Worm (Caenorhabditis elegans) whole organism, L2 larva: ENCODE data around the gene dohh-1.

Experiments used
- C34F6.9 ChIP-seq: fragments of 150-350 bp; optimal IDR thresholded peaks from 2 replicates; lab custom pipeline; 2014; ENCODE audit warnings: missing biosample characterization, missing genetic modification characterization
- F13H6.1 ChIP-seq: sonication (generic microtip); optimal IDR thresholded peaks from 2 replicates; lab custom pipeline; 2016; ENCODE audit warnings: missing genetic modification characterization, missing compliant biosample characterization
- R02D3.7 ChIP-seq: fragments of 150-350 bp; optimal IDR thresholded peaks from 2 replicates; lab custom pipeline; 2014; ENCODE audit warnings: missing biosample characterization, missing genetic modification characterization
- Y55F3AM.14 ChIP-seq: fragments of 200-800 bp; sonication (Bioruptor generic); optimal IDR thresholded peaks from 2 replicates; lab custom pipeline; 2018; ENCODE audit warnings: mild to moderate bottlenecking, missing genetic modification characterization, missing compliant biosample characterization
- ZK546.5 ChIP-seq: sonication (generic microtip); optimal IDR thresholded peaks from 2 replicates; lab custom pipeline; 2017; ENCODE audit warnings: missing biosample characterization, missing genetic modification characterization
- alr-1 ChIP-seq: fragments of 150-350 bp; optimal IDR thresholded peaks from 2 replicates; lab custom pipeline; 2014; ENCODE audit warnings: missing biosample characterization, missing genetic modification characterization
- aly-2 ChIP-seq: fragments of 150-350 bp; optimal IDR thresholded peaks from 2 replicates; lab custom pipeline; 2014; ENCODE audit warnings: missing biosample characterization, missing genetic modification characterization
- ama-1 ChIP-seq: fragments of 150-350 bp; optimal IDR thresholded peaks from 2 replicates; lab custom pipeline; 2018; ENCODE audit warnings: inconsistent platforms
- blmp-1 ChIP-seq: sonication (generic microtip); optimal IDR thresholded peaks from 2 replicates; lab custom pipeline; 2017; ENCODE audit warnings: missing genetic modification characterization, mild to moderate bottlenecking, missing compliant biosample characterization, antibody characterized with exemption, moderate library complexity; ENCODE audit not compliant: insufficient read depth
- ceh-16 ChIP-seq: fragments of 150-350 bp; optimal IDR thresholded peaks from 2 replicates; lab custom pipeline; 2014; ENCODE audit warnings: missing biosample characterization, missing genetic modification characterization
- ceh-82 ChIP-seq: fragments of 150-350 bp; optimal IDR thresholded peaks from 2 replicates; lab custom pipeline; 2014; ENCODE audit warnings: missing biosample characterization, missing genetic modification characterization
- crh-2 ChIP-seq: sonication (generic microtip); optimal IDR thresholded peaks from 2 replicates; lab custom pipeline; 2017; ENCODE audit warnings: missing biosample characterization, missing genetic modification characterization
- dmd-4 ChIP-seq: sonication (generic microtip); optimal IDR thresholded peaks from 2 replicates; lab custom pipeline; 2017; ENCODE audit warnings: missing biosample characterization, missing genetic modification characterization
- egl-27 ChIP-seq: sonication (generic microtip); optimal IDR thresholded peaks from 3 replicates; lab custom pipeline; 2017; ENCODE audit warnings: missing biosample characterization, missing genetic modification reagents, missing genetic modification characterization
- elt-1 ChIP-seq: fragments of 150-350 bp; optimal IDR thresholded peaks from 2 replicates; lab custom pipeline; 2014; ENCODE audit warnings: missing biosample characterization, missing genetic modification characterization
- elt-3 ChIP-seq: sonication (generic microtip); optimal IDR thresholded peaks from 2 replicates; lab custom pipeline; 2017; ENCODE audit warnings: missing biosample characterization, missing genetic modification characterization
- fos-1 ChIP-seq: fragments of 150-350 bp; optimal IDR thresholded peaks from 2 replicates; lab custom pipeline; 2014; ENCODE audit warnings: missing biosample characterization, missing genetic modification characterization
- gmeb-1 ChIP-seq: fragments of 150-350 bp; optimal IDR thresholded peaks from 2 replicates; lab custom pipeline; 2014; ENCODE audit warnings: missing biosample characterization, missing genetic modification characterization
- lin-11 ChIP-seq: fragments of 150-350 bp; sonication (generic microtip); optimal IDR thresholded peaks from 2 replicates; lab custom pipeline; 2014; ENCODE audit warnings: missing biosample characterization, missing genetic modification characterization, inconsistent platforms, mixed read lengths
- lin-13 ChIP-seq: fragments of 150-350 bp; optimal IDR thresholded peaks from 2 replicates; lab custom pipeline; 2014; ENCODE audit warnings: missing biosample characterization, missing genetic modification reagents, missing genetic modification characterization
- lin-39 ChIP-seq: fragments of 150-350 bp; optimal IDR thresholded peaks from 2 replicates; lab custom pipeline; 2014; ENCODE audit warnings: missing biosample characterization, missing genetic modification reagents, missing genetic modification characterization
- lsy-2 ChIP-seq, 2 experiments: fragments of 150-350 bp in 1 of 2; sonication (generic microtip) in 1 of 2; optimal IDR thresholded peaks; 2 replicates each; lab custom pipeline; 2014 to 2017; ENCODE audit warnings: missing biosample characterization in 2 of 2, missing genetic modification characterization in 2 of 2
- mab-5 ChIP-seq: fragments of 150-350 bp; optimal IDR thresholded peaks from 2 replicates; lab custom pipeline; 2014; ENCODE audit warnings: missing biosample characterization, missing genetic modification characterization
- mbf-1 ChIP-seq: sonication (generic microtip); optimal IDR thresholded peaks from 2 replicates; lab custom pipeline; 2017; ENCODE audit warnings: missing biosample characterization, missing genetic modification characterization
- mdl-1 ChIP-seq, 2 experiments: fragments of 150-350 bp in 1 of 2; sonication (generic microtip) in 1 of 2; optimal IDR thresholded peaks; 2 replicates each; lab custom pipeline; 2017; ENCODE audit warnings: missing biosample characterization in 2 of 2, missing genetic modification characterization in 2 of 2
- nhr-10 ChIP-seq: sonication (generic microtip); optimal IDR thresholded peaks from 2 replicates; lab custom pipeline; 2017; ENCODE audit warnings: missing biosample characterization, missing genetic modification characterization
- nhr-11 ChIP-seq: fragments of 150-350 bp; optimal IDR thresholded peaks from 2 replicates; lab custom pipeline; 2014; ENCODE audit warnings: missing biosample characterization, missing genetic modification characterization
- nhr-12 ChIP-seq: fragments of 150-350 bp; optimal IDR thresholded peaks from 2 replicates; lab custom pipeline; 2014; ENCODE audit warnings: missing biosample characterization, missing genetic modification characterization
- nhr-129 ChIP-seq: fragments of 150-350 bp; optimal IDR thresholded peaks from 2 replicates; lab custom pipeline; 2014; ENCODE audit warnings: missing biosample characterization, missing genetic modification characterization
- nhr-21 ChIP-seq: fragments of 150-350 bp; optimal IDR thresholded peaks from 2 replicates; lab custom pipeline; 2014; ENCODE audit warnings: missing biosample characterization, missing genetic modification characterization
- nhr-23 ChIP-seq: fragments of 150-350 bp; optimal IDR thresholded peaks from 2 replicates; lab custom pipeline; 2014; ENCODE audit warnings: missing biosample characterization, missing genetic modification reagents, missing genetic modification characterization
- nhr-237 ChIP-seq: fragments of 150-350 bp; optimal IDR thresholded peaks from 2 replicates; lab custom pipeline; 2014; ENCODE audit warnings: missing biosample characterization, missing genetic modification characterization
- nhr-25 ChIP-seq: fragments of 150-350 bp; sonication (generic microtip); optimal IDR thresholded peaks from 3 replicates; lab custom pipeline; 2014; ENCODE audit warnings: missing biosample characterization, missing genetic modification characterization
- nhr-6 ChIP-seq: fragments of 150-350 bp; optimal IDR thresholded peaks from 2 replicates; lab custom pipeline; 2014; ENCODE audit warnings: missing biosample characterization, missing genetic modification characterization
- nhr-77 ChIP-seq: fragments of 150-350 bp; optimal IDR thresholded peaks from 2 replicates; lab custom pipeline; 2014; ENCODE audit warnings: missing biosample characterization, missing genetic modification characterization
- peb-1 ChIP-seq: fragments of 150-350 bp; optimal IDR thresholded peaks from 2 replicates; lab custom pipeline; 2014; ENCODE audit warnings: missing biosample characterization, missing genetic modification characterization
- sem-4 ChIP-seq: fragments of 150-350 bp; optimal IDR thresholded peaks from 2 replicates; lab custom pipeline; 2014; ENCODE audit warnings: missing biosample characterization, missing genetic modification reagents, missing genetic modification characterization
- skn-1 ChIP-seq: sonication (generic microtip); optimal IDR thresholded peaks from 2 replicates; lab custom pipeline; 2017; ENCODE audit warnings: missing biosample characterization, missing genetic modification characterization
- sma-3 ChIP-seq: sonication (generic microtip); optimal IDR thresholded peaks from 2 replicates; lab custom pipeline; 2016; ENCODE audit warnings: missing genetic modification reagents, missing genetic modification characterization, missing compliant biosample characterization
- sma-9 ChIP-seq, 2 experiments: fragments of 150-350 bp in 1 of 2; sonication (generic microtip) in 1 of 2; optimal IDR thresholded peaks; 2 replicates each; lab custom pipeline; 2014 to 2016; ENCODE audit warnings: missing genetic modification characterization in 2 of 2, mild to moderate bottlenecking in 1 of 2, missing biosample characterization in 1 of 2, missing compliant biosample characterization in 1 of 2, missing genetic modification reagents in 1 of 2, moderate library complexity in 1 of 2
- snpc-4 ChIP-seq: fragments of 150-350 bp; optimal IDR thresholded peaks from 2 replicates; lab custom pipeline; 2014; ENCODE audit warnings: missing biosample characterization, missing genetic modification characterization
- unc-39 ChIP-seq: fragments of 150-350 bp; optimal IDR thresholded peaks from 2 replicates; lab custom pipeline; 2014; ENCODE audit warnings: missing biosample characterization, missing genetic modification characterization
- unc-55 ChIP-seq: fragments of 150-350 bp; sonication (generic microtip); optimal IDR thresholded peaks from 3 replicates; lab custom pipeline; 2014; ENCODE audit warnings: missing biosample characterization, missing genetic modification reagents, missing genetic modification characterization
- unc-62 ChIP-seq: fragments of 150-350 bp; optimal IDR thresholded peaks from 2 replicates; lab custom pipeline; 2014; ENCODE audit warnings: missing biosample characterization, missing genetic modification reagents, missing genetic modification characterization
- zag-1 ChIP-seq: fragments of 150-350 bp; optimal IDR thresholded peaks from 2 replicates; lab custom pipeline; 2014; ENCODE audit warnings: missing biosample characterization, missing genetic modification characterization
- ztf-1 ChIP-seq: fragments of 200-800 bp; sonication (Bioruptor generic); conservative IDR thresholded peaks from 2 replicates; pipeline ENCODE4 v1.3.6; 2022; ENCODE audit warnings: missing genetic modification characterization, missing compliant biosample characterization
- ztf-11 ChIP-seq: sonication (generic microtip); optimal IDR thresholded peaks from 2 replicates; lab custom pipeline; 2017; ENCODE audit warnings: missing biosample characterization, missing genetic modification characterization
- ztf-4 ChIP-seq: fragments of 150-350 bp; optimal IDR thresholded peaks from 2 replicates; lab custom pipeline; 2014; ENCODE audit warnings: missing biosample characterization, missing genetic modification characterization

The dohh-1 gene

ce11 chrII:10555484-10556075 is 24.2 kb upstream of the dohh-1 start:
- TF ChIP-seq snpc-4 (tag; lab: Kevin White, UChicago) (peak; percentile 44), nhr-77 (tag; lab: Kevin White, UChicago) (no peak), alr-1 (tag; lab: Kevin White, UChicago) (no peak), mdl-1 (tag; optimal IDR thresholded peaks at IDR 0.05; lab: Kevin White, UChicago) (peak; percentile 51 to 54), fos-1 (tag; lab: Kevin White, UChicago) (peak; percentile 80), nhr-237 (no peak), unc-55 (GFP tag; lab: Kevin White, UChicago) (peak; percentile 33), egl-27 (tag; lab: Kevin White, UChicago) (peak; percentile 35), lin-39 (no peak), lin-13 (GFP tag; lab: Kevin White, UChicago) (peak; percentile 15), crh-2 (tag; lab: Kevin White, UChicago) (peak; percentile 55), nhr-11 (tag; lab: Kevin White, UChicago) (no peak), sma-9 (GFP tag; optimal IDR thresholded peaks at IDR 0.05; lab: Kevin White, UChicago) (peak; percentile 40), sma-9 (tag; optimal IDR thresholded peaks at IDR 0.05; lab: Kevin White, UChicago) (no peak), ZK546.5 (tag; lab: Kevin White, UChicago) (no peak), ztf-1 (GFP tag; lab: Robert Waterston, UW) (no peak), lsy-2 (tag; optimal IDR thresholded peaks at IDR 0.05; lab: Kevin White, UChicago) (peak in 1 of 2 experiments; percentile 54), gmeb-1 (tag; lab: Kevin White, UChicago) (peak; percentile 30), nhr-21 (tag; lab: Kevin White, UChicago) (peak; percentile 73), unc-39 (tag; lab: Kevin White, UChicago) (no peak), peb-1 (tag; lab: Kevin White, UChicago) (no peak), nhr-25 (peak; percentile 80), elt-1 (tag; lab: Kevin White, UChicago) (no peak), elt-3 (tag; lab: Kevin White, UChicago) (no peak), ama-1 (lab: Kevin White, UChicago) (no peak), lin-11 (tag; lab: Kevin White, UChicago) (no peak), sma-3 (peak; percentile 81), R02D3.7 (tag; lab: Kevin White, UChicago) (no peak), nhr-12 (no peak), sem-4 (tag; lab: Kevin White, UChicago) (peak; percentile 72), aly-2 (tag; lab: Kevin White, UChicago) (no peak), skn-1 (tag; lab: Kevin White, UChicago) (no peak), mbf-1 (no peak), Y55F3AM.14 (GFP tag; lab: Kevin White, UChicago) (no peak), ceh-16 (no peak), C34F6.9 (tag; lab: Kevin White, UChicago) (peak; percentile 63), mab-5 (no peak), ztf-11 (no peak), ztf-4 (tag; lab: Kevin White, UChicago) (peak; percentile 73), nhr-10 (tag; lab: Kevin White, UChicago) (no peak), zag-1 (tag; lab: Kevin White, UChicago) (no peak), ceh-82 (tag; lab: Kevin White, UChicago) (no peak), dmd-4 (tag; lab: Kevin White, UChicago) (no peak), unc-62 (GFP tag; lab: Kevin White, UChicago) (no peak), F13H6.1 (tag; lab: Kevin White, UChicago) (peak; percentile 78), nhr-129 (peak; percentile 95), blmp-1 (tag; lab: Kevin White, UChicago) (no peak), nhr-6 (no peak), nhr-23 (tag; lab: Kevin White, UChicago) (no peak)
